Fruit fly (Drosophila melanogaster) whole organism, embryonic: Measurements from ENCODE around the gene par-6.

Experiments used
- Adf1 ChIP-seq: fragments of 200-800 bp; sonication (Bioruptor generic); IDR thresholded peaks from 2 replicates; pipeline ENCODE4 v1.3.6; 2022; ENCODE audit warnings: missing biosample characterization, missing genetic modification characterization
- CG11560 ChIP-seq: fragments of 200-800 bp; sonication (Bioruptor generic); IDR thresholded peaks from 3 replicates; pipeline ENCODE4 v1.3.6; 2022; ENCODE audit warnings: missing biosample characterization, missing genetic modification characterization
- CG13424 ChIP-seq: fragments of 200-800 bp; sonication (Bioruptor generic); optimal IDR thresholded peaks from 2 replicates; lab custom pipeline; 2019; ENCODE audit warnings: missing biosample characterization, mild to moderate bottlenecking, missing genetic modification characterization, moderate library complexity
- CG15696 ChIP-seq: fragments of 200-800 bp; sonication (Bioruptor generic); optimal IDR thresholded peaks from 2 replicates; lab custom pipeline; 2019; ENCODE audit warnings: missing biosample characterization, mild to moderate bottlenecking, missing genetic modification characterization, moderate library complexity
- CG1602 ChIP-seq: fragments of 200-800 bp; sonication (Bioruptor generic); optimal IDR thresholded peaks from 3 replicates; lab custom pipeline; 2016; ENCODE audit warnings: missing biosample characterization, missing genetic modification characterization
- CG18011 ChIP-seq: fragments of 200-800 bp; sonication (Bioruptor generic); optimal IDR thresholded peaks from 2 replicates; lab custom pipeline; 2017; ENCODE audit warnings: missing biosample characterization, missing genetic modification characterization, mild to moderate bottlenecking, moderate library complexity, missing genotype
- CG2120 ChIP-seq: fragments of 200-800 bp; sonication (Bioruptor generic); optimal IDR thresholded peaks from 3 replicates; lab custom pipeline; 2016; ENCODE audit warnings: missing biosample characterization, missing genetic modification characterization
- CG2875 ChIP-seq: fragments of 200-800 bp; sonication (Bioruptor generic); optimal IDR thresholded peaks from 2 replicates; lab custom pipeline; 2017; ENCODE audit warnings: missing biosample characterization, mild to moderate bottlenecking, missing genetic modification characterization, missing genetic modification reagents
- CG3065 ChIP-seq: fragments of 200-800 bp; sonication (Bioruptor generic); optimal IDR thresholded peaks from 2 replicates; lab custom pipeline; 2016; ENCODE audit warnings: missing biosample characterization, missing genetic modification characterization
- CG3163 ChIP-seq: fragments of 200-800 bp; sonication (Bioruptor generic); optimal IDR thresholded peaks from 3 replicates; lab custom pipeline; 2016; ENCODE audit warnings: missing biosample characterization, missing genetic modification characterization
- CG42726 ChIP-seq: fragments of 200-800 bp; sonication (Bioruptor generic); IDR thresholded peaks from 2 replicates; pipeline ENCODE4 v1.3.6; 2022; ENCODE audit warnings: missing biosample characterization, missing genetic modification characterization; ENCODE audit not compliant: partially characterized antibody
- CG4617 ChIP-seq: fragments of 200-800 bp; sonication (Bioruptor generic); optimal IDR thresholded peaks from 3 replicates; lab custom pipeline; 2016; ENCODE audit warnings: missing biosample characterization, missing genetic modification characterization, borderline replicate concordance
- CG6813 ChIP-seq: fragments of 200-800 bp; sonication (Bioruptor generic); optimal IDR thresholded peaks from 2 replicates; lab custom pipeline; 2017; ENCODE audit warnings: missing biosample characterization, missing genetic modification characterization, mild to moderate bottlenecking, moderate library complexity, missing genetic modification reagents
- CG7839 ChIP-seq: fragments of 200-800 bp; sonication (Bioruptor generic); optimal IDR thresholded peaks from 3 replicates; lab custom pipeline; 2018; ENCODE audit warnings: missing biosample characterization, mild to moderate bottlenecking, missing genetic modification characterization, moderate library complexity
- Fer3 ChIP-seq: fragments of 200-800 bp; sonication (Bioruptor generic); optimal IDR thresholded peaks from 2 replicates; lab custom pipeline; 2018; ENCODE audit warnings: missing biosample characterization, mild to moderate bottlenecking, missing genetic modification characterization, moderate library complexity
- Gsc ChIP-seq: fragments of 200-800 bp; sonication (Bioruptor generic); IDR thresholded peaks from 2 replicates; pipeline ENCODE4 v1.3.6; 2022; ENCODE audit warnings: missing biosample characterization, missing genetic modification characterization
- H15 ChIP-seq: fragments of 200-800 bp; sonication (Bioruptor generic); IDR thresholded peaks from 3 replicates; pipeline ENCODE4 v1.3.6; 2022; ENCODE audit warnings: missing biosample characterization, missing genetic modification characterization
- Hr51 ChIP-seq, 2 experiments: fragments of 200-800 bp; sonication (Bioruptor generic); optimal IDR thresholded peaks; 2 replicates in 1 of 2; 3 replicates in 1 of 2; lab custom pipeline; 2016 to 2018; ENCODE audit warnings: missing biosample characterization in 2 of 2, missing genetic modification characterization in 2 of 2, mild to moderate bottlenecking in 1 of 2, moderate library complexity in 1 of 2
- MBD-R2 ChIP-seq: fragments of 200-800 bp; sonication (Bioruptor generic); IDR thresholded peaks from 2 replicates; pipeline ENCODE4 v1.3.6; 2022; ENCODE audit warnings: missing biosample characterization, missing genetic modification characterization
- Mad ChIP-seq: fragments of 200-800 bp; sonication (Bioruptor generic); optimal IDR thresholded peaks from 2 replicates; lab custom pipeline; 2016; ENCODE audit warnings: missing biosample characterization, missing genetic modification characterization
- Med ChIP-seq: fragments of 200-800 bp; sonication (Bioruptor generic); peaks from one replicate; lab custom pipeline; 2016; ENCODE audit warnings: missing biosample characterization, missing genetic modification characterization, mild to moderate bottlenecking, inconsistent platforms, moderate library complexity
- Meics ChIP-seq: fragments of 200-800 bp; sonication (Bioruptor generic); optimal IDR thresholded peaks from 2 replicates; lab custom pipeline; 2017; ENCODE audit warnings: missing biosample characterization, mild to moderate bottlenecking, missing genetic modification characterization
- Myb ChIP-seq: fragments of 200-800 bp; sonication (Bioruptor generic); optimal IDR thresholded peaks from 2 replicates; lab custom pipeline; 2016; ENCODE audit warnings: missing biosample characterization, missing genetic modification characterization
- Oaz ChIP-seq: fragments of 200-800 bp; sonication (Bioruptor generic); IDR thresholded peaks from 2 replicates; pipeline ENCODE4 v1.3.6; 2022; ENCODE audit warnings: missing biosample characterization, missing genetic modification characterization
- Pdp1 ChIP-seq, 2 experiments: fragments of 200-800 bp; sonication (Bioruptor generic); optimal IDR thresholded peaks; 3 replicates each; lab custom pipeline; 2016; ENCODE audit warnings: missing biosample characterization in 2 of 2, missing genetic modification characterization in 2 of 2, mild to moderate bottlenecking in 1 of 2, moderate library complexity in 1 of 2
- Ptx1 ChIP-seq: fragments of 200-800 bp; sonication (Bioruptor generic); IDR thresholded peaks from 2 replicates; pipeline ENCODE4 v1.3.6; 2022; ENCODE audit warnings: missing biosample characterization, missing genetic modification characterization
- Sox102F ChIP-seq: fragments of 200-800 bp; sonication (Bioruptor generic); optimal IDR thresholded peaks from 2 replicates; lab custom pipeline; 2018; ENCODE audit warnings: missing biosample characterization, mild to moderate bottlenecking, missing genetic modification characterization, moderate library complexity
- amos ChIP-seq: fragments of 200-800 bp; sonication (Bioruptor generic); IDR thresholded peaks from 2 replicates; pipeline ENCODE4 v1.3.6; 2022; ENCODE audit warnings: missing biosample characterization, missing genetic modification characterization; ENCODE audit not compliant: partially characterized antibody
- ash1 ChIP-seq: fragments of 200-800 bp; sonication (Bioruptor generic); optimal IDR thresholded peaks from 2 replicates; lab custom pipeline; 2018; ENCODE audit warnings: missing biosample characterization, mild to moderate bottlenecking, missing genetic modification characterization
- dan ChIP-seq: fragments of 200-800 bp; sonication (Bioruptor generic); IDR thresholded peaks from 2 replicates; pipeline ENCODE4 v1.3.6; 2022; ENCODE audit warnings: missing biosample characterization, missing genetic modification characterization
- danr ChIP-seq: fragments of 200-800 bp; sonication (Bioruptor generic); IDR thresholded peaks from 2 replicates; pipeline ENCODE4 v1.3.6; 2022; ENCODE audit warnings: missing biosample characterization, missing genetic modification characterization
- dati ChIP-seq: fragments of 200-800 bp; sonication (Bioruptor generic); IDR thresholded peaks from 2 replicates; pipeline ENCODE4 v1.3.6; 2022; ENCODE audit warnings: missing biosample characterization, missing genetic modification characterization
- dimm ChIP-seq: fragments of 200-800 bp; sonication (Bioruptor generic); IDR thresholded peaks from 2 replicates; pipeline ENCODE4 v1.3.6; 2022; ENCODE audit warnings: missing biosample characterization, missing genetic modification characterization
- dmrt11E ChIP-seq: fragments of 200-800 bp; sonication (Bioruptor generic); optimal IDR thresholded peaks from 3 replicates; lab custom pipeline; 2018; ENCODE audit warnings: missing biosample characterization, mild to moderate bottlenecking, missing genetic modification characterization, moderate library complexity
- dpn ChIP-seq, 2 experiments: fragments of 200-800 bp; sonication (Bioruptor generic); optimal IDR thresholded peaks; 3 replicates each; lab custom pipeline; 2016; ENCODE audit warnings: missing biosample characterization in 2 of 2, missing genetic modification characterization in 2 of 2
- esg ChIP-seq: fragments of 200-800 bp; sonication (Bioruptor generic); conservative IDR thresholded peaks from 2 replicates; pipeline ENCODE4 v1.3.6; 2022; ENCODE audit warnings: missing biosample characterization, missing genetic modification characterization
- fd96Cb ChIP-seq: fragments of 200-800 bp; sonication (Bioruptor generic); optimal IDR thresholded peaks from 2 replicates; lab custom pipeline; 2018; ENCODE audit warnings: missing biosample characterization, mild to moderate bottlenecking, missing genetic modification characterization, moderate library complexity
- gcm2 ChIP-seq: fragments of 200-800 bp; sonication (Bioruptor generic); optimal IDR thresholded peaks from 2 replicates; lab custom pipeline; 2016; ENCODE audit warnings: missing biosample characterization, missing genetic modification characterization
- gfzf ChIP-seq: fragments of 200-800 bp; sonication (Bioruptor generic); optimal IDR thresholded peaks from 2 replicates; lab custom pipeline; 2016; ENCODE audit warnings: missing biosample characterization, mild to moderate bottlenecking, missing genetic modification characterization, moderate library complexity
- gsb-n ChIP-seq: fragments of 200-800 bp; sonication (Bioruptor generic); optimal IDR thresholded peaks from 3 replicates; lab custom pipeline; 2018; ENCODE audit warnings: missing biosample characterization, mild to moderate bottlenecking, missing genetic modification characterization
- h ChIP-seq: fragments of >200 bp; optimal IDR thresholded peaks from 2 replicates; lab custom pipeline; 2017
- ind ChIP-seq: fragments of 200-800 bp; sonication (Bioruptor generic); optimal IDR thresholded peaks from 3 replicates; lab custom pipeline; 2016; ENCODE audit warnings: missing biosample characterization, missing genetic modification characterization
- nerfin-1 ChIP-seq: fragments of 200-800 bp; sonication (Bioruptor generic); optimal IDR thresholded peaks from 3 replicates; lab custom pipeline; 2019; ENCODE audit warnings: missing biosample characterization, mild to moderate bottlenecking, missing genetic modification characterization, moderate library complexity
- nmo ChIP-seq: fragments of 200-800 bp; sonication (Bioruptor generic); optimal IDR thresholded peaks from 2 replicates; lab custom pipeline; 2018; ENCODE audit warnings: missing biosample characterization, mild to moderate bottlenecking, missing genetic modification characterization, moderate library complexity
- pita ChIP-seq: fragments of 200-800 bp; sonication (Bioruptor generic); optimal IDR thresholded peaks from 2 replicates; lab custom pipeline; 2017; ENCODE audit warnings: missing biosample characterization, mild to moderate bottlenecking, missing genetic modification characterization
- repo ChIP-seq: fragments of 200-800 bp; sonication (Bioruptor generic); optimal IDR thresholded peaks from 2 replicates; lab custom pipeline; 2016; ENCODE audit warnings: missing biosample characterization, missing genetic modification characterization
- tap ChIP-seq: fragments of 200-800 bp; optimal IDR thresholded peaks from 3 replicates; lab custom pipeline; 2019; ENCODE audit warnings: missing biosample characterization, mild to moderate bottlenecking, missing genetic modification characterization, moderate library complexity
- toy ChIP-seq: fragments of 200-800 bp; sonication (Bioruptor generic); IDR thresholded peaks from 2 replicates; pipeline ENCODE4 v1.3.6; 2022; ENCODE audit warnings: missing biosample characterization, missing genetic modification characterization
- tx ChIP-seq: fragments of 200-800 bp; sonication (Bioruptor generic); optimal IDR thresholded peaks from 2 replicates; lab custom pipeline; 2016; ENCODE audit warnings: missing biosample characterization, missing genetic modification characterization

The par-6 gene

DNA sequence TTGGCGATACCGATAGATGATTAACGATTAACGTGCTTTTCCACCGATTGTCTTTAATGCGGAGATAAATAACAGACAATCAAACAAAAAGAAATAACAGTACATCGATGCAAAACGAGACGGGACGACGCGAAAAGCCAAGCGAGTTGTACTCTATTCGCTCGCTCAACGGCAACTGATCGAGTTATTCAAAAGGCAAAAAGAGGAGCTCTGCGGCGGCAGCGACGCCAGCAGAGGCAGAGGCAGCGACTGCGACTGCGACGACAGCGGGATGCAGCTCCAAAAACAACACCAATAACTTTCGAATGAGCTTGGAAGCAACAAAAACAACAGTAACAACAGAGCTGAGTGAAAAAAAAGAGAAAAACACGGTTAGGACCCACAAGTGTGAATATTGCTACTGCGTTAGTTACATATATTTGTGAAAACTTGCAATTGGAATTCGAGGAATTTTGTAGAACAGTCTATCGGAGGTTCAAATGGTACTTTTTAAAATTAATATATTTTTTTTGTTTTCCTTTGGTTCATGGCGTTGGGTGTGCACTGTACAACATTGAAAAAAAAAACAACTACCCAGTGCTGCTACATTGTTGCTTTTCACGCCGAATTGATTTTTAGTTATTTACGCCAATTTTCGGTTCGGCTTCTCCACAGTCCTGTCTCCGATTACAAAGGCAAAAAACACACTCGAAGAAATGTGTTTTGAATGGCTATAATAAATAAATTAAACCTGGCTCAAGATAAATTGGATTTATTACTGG lies 20.2 kb upstream of the par-6 start (continued):
- TF ChIP-seq CG42726 (GFP tag; lab: Robert Waterston, UW) = no peak
- no peak for TF ChIP-seq dan (GFP tag; lab: Robert Waterston, UW)
- TF ChIP-seq CG4617 (GFP tag; lab: Kevin White, UChicago) = peak; percentile 38
- TF ChIP-seq CG7839 = peak; percentile 66
- TF ChIP-seq dimm = peak; percentile 59; the same call in 1 of the 2 replicates
- TF ChIP-seq H15 (GFP tag; lab: Robert Waterston, UW) = peak; percentile 85
- TF ChIP-seq tx (GFP tag; lab: Kevin White, UChicago) = no peak
- peak; percentile 52 for TF ChIP-seq ind (GFP tag; lab: Kevin White, UChicago)
- peak; percentile 56; the same call in 1 of the 2 replicates for TF ChIP-seq danr (GFP tag; lab: Robert Waterston, UW)
- peak in 1 of 2 experiments; percentile 60 for TF ChIP-seq dpn (GFP tag; optimal IDR thresholded peaks at IDR 0.05; lab: Kevin White, UChicago)
- TF ChIP-seq Myb (GFP tag; lab: Kevin White, UChicago) = no peak
- TF ChIP-seq CG1602 = peak; percentile 59
- TF ChIP-seq CG13424 (tag; lab: Kevin White, UChicago) = peak; percentile 77
- TF ChIP-seq Hr51 (GFP tag; optimal IDR thresholded peaks at IDR 0.05; lab: Kevin White, UChicago) = peak in 1 of 2 experiments; percentile 61
- peak; percentile 32 to 70 for TF ChIP-seq Pdp1 (GFP tag; optimal IDR thresholded peaks at IDR 0.05; lab: Kevin White, UChicago)
- no peak for TF ChIP-seq pita (GFP tag; lab: Kevin White, UChicago)
- TF ChIP-seq gcm2 (GFP tag; lab: Kevin White, UChicago) = no peak
- peak; percentile 41 for TF ChIP-seq nerfin-1 (tag; lab: Kevin White, UChicago)
- TF ChIP-seq CG15696 (tag; lab: Kevin White, UChicago) = peak; percentile 17
- peak; percentile 35 for TF ChIP-seq gsb-n (tag; lab: Kevin White, UChicago)
- TF ChIP-seq Med (GFP tag; lab: Kevin White, UChicago) = peak; percentile 83
- TF ChIP-seq esg (GFP tag; lab: Robert Waterston, UW) = peak; percentile 81
- peak; percentile 4 for TF ChIP-seq dmrt11E
- peak; percentile 35 for TF ChIP-seq Meics
- TF ChIP-seq ash1 = no peak
- TF ChIP-seq h = no peak
- TF ChIP-seq CG2120 (GFP tag; lab: Kevin White, UChicago) = peak; percentile 20
- TF ChIP-seq CG2875 (GFP tag; lab: Kevin White, UChicago) = peak; percentile 58
- peak; percentile 76 for TF ChIP-seq Oaz (GFP tag; lab: Robert Waterston, UW)
- peak; percentile 55 for TF ChIP-seq CG6813 (GFP tag; lab: Kevin White, UChicago)
- no peak for TF ChIP-seq gfzf (GFP tag; lab: Kevin White, UChicago)
- TF ChIP-seq CG11560 (tag; lab: Robert Waterston, UW) = peak; percentile 45; the same call in 1 of the 3 replicates
- no peak for TF ChIP-seq repo (GFP tag; lab: Kevin White, UChicago)
- peak; percentile 89 for TF ChIP-seq Ptx1 (GFP tag; lab: Robert Waterston, UW)
- no peak for TF ChIP-seq CG18011 (GFP tag; lab: Kevin White, UChicago)
- TF ChIP-seq Gsc = peak; percentile 56
- TF ChIP-seq Adf1 (GFP tag; lab: Robert Waterston, UW) = peak; percentile 81
- TF ChIP-seq Fer3 (tag; lab: Kevin White, UChicago) = peak; percentile 37
- no peak; the same call in 1 of the 2 replicates for TF ChIP-seq amos (GFP tag; lab: Robert Waterston, UW)
- TF ChIP-seq Sox102F (GFP tag; lab: Kevin White, UChicago) = peak; percentile 68
- TF ChIP-seq MBD-R2 (GFP tag; lab: Robert Waterston, UW) = no peak; the same call in 1 of the 2 replicates
- TF ChIP-seq nmo (GFP tag; lab: Kevin White, UChicago) = peak; percentile 74
- TF ChIP-seq toy (GFP tag; lab: Robert Waterston, UW) = 0 out of 2 replicates have a peak, but pooled peaks have one; percentile 42
- TF ChIP-seq CG3163 = no peak
- peak; percentile 51; the same call in 1 of the 2 replicates for TF ChIP-seq dati (GFP tag; lab: Robert Waterston, UW)
- peak; percentile 73 for TF ChIP-seq fd96Cb (tag; lab: Kevin White, UChicago)
- no peak for TF ChIP-seq CG3065 (GFP tag; lab: Kevin White, UChicago)
- TF ChIP-seq Mad (GFP tag; lab: Kevin White, UChicago) = peak; percentile 2
- peak; percentile 40 for TF ChIP-seq tap
